Worm (Caenorhabditis elegans) whole organism, young adult: ENCODE data around the gene H12D21.10.

ENCODE experiments used
- T26A5.8 ChIP-seq: sonication (generic microtip); optimal IDR thresholded peaks from 2 replicates; lab custom pipeline; 2016; ENCODE audit warnings: missing genetic modification characterization, missing compliant biosample characterization
- aptf-2 ChIP-seq: fragments of 200-800 bp; sonication (Bioruptor generic); conservative IDR thresholded peaks from 2 replicates; pipeline ENCODE4 v1.3.6; 2022; ENCODE audit warnings: missing genetic modification reagents, missing genetic modification characterization, missing compliant biosample characterization
- attf-5 ChIP-seq: fragments of 200-800 bp; sonication (Bioruptor generic); optimal IDR thresholded peaks from 2 replicates; lab custom pipeline; 2018; ENCODE audit warnings: mild to moderate bottlenecking, missing genetic modification characterization, missing compliant biosample characterization
- bed-2 ChIP-seq: fragments of 200-800 bp; sonication (Bioruptor generic); IDR thresholded peaks from 2 replicates; pipeline ENCODE4 v1.3.6; 2022; ENCODE audit warnings: missing genetic modification reagents, missing genetic modification characterization, missing compliant biosample characterization
- cebp-2 ChIP-seq: fragments of 200-800 bp; sonication (Bioruptor generic); IDR thresholded peaks from 2 replicates; pipeline ENCODE4 v1.3.6; 2022; ENCODE audit warnings: missing genetic modification characterization, missing compliant biosample characterization
- ceh-40 ChIP-seq: fragments of 200-800 bp; sonication (Bioruptor generic); IDR thresholded peaks from 2 replicates; pipeline ENCODE4 v1.3.6; 2022; ENCODE audit warnings: missing genetic modification characterization, missing compliant biosample characterization
- fkh-3 ChIP-seq: sonication (generic microtip); optimal IDR thresholded peaks from 2 replicates; lab custom pipeline; 2016; ENCODE audit warnings: mild to moderate bottlenecking, missing genetic modification characterization, missing compliant biosample characterization
- lin-35 ChIP-seq, 3 experiments: fragments of 150-350 bp in 2 of 3; sonication (generic microtip) in 1 of 3; optimal IDR thresholded peaks; 2 replicates each; lab custom pipeline; 2014 to 2018; ENCODE audit warnings: missing biosample characterization in 3 of 3, missing genetic modification characterization in 3 of 3, missing genetic modification reagents in 3 of 3
- madf-3 ChIP-seq: fragments of 200-800 bp; sonication (Bioruptor generic); IDR thresholded peaks from 2 replicates; pipeline ENCODE4 v1.3.6; 2022; ENCODE audit warnings: missing genetic modification reagents, missing genetic modification characterization, missing compliant biosample characterization
- nhr-80 ChIP-seq: sonication (generic microtip); optimal IDR thresholded peaks from 2 replicates; lab custom pipeline; 2016; ENCODE audit warnings: missing genetic modification characterization, missing compliant biosample characterization
- pha-4 ChIP-seq: fragments of 150-350 bp; sonication (generic microtip); optimal IDR thresholded peaks from 2 replicates; lab custom pipeline; 2014; ENCODE audit warnings: missing biosample characterization, missing genetic modification reagents, missing genetic modification characterization
- snpc-4 ChIP-seq, 5 experiments: fragments of 150-350 bp in 1 of 5; sonication (generic microtip) in 4 of 5; optimal IDR thresholded peaks; 2 replicates each; lab custom pipeline; 2014 to 2018; ENCODE audit warnings: missing genetic modification characterization in 5 of 5, missing biosample characterization in 3 of 5, antibody characterized with exemption in 2 of 5, mild to moderate bottlenecking in 2 of 5, missing compliant biosample characterization in 2 of 5, missing genotype in 2 of 5, moderate library complexity in 2 of 5, missing genetic modification reagents in 1 of 5
- ztf-18 ChIP-seq: sonication (generic microtip); optimal IDR thresholded peaks from 2 replicates; lab custom pipeline; 2016; ENCODE audit warnings: missing genotype, mild to moderate bottlenecking, missing genetic modification characterization, missing compliant biosample characterization
- ztf-25 ChIP-seq: fragments of 200-800 bp; sonication (Bioruptor generic); IDR thresholded peaks from 2 replicates; pipeline ENCODE4 v1.3.6; 2022; ENCODE audit warnings: missing genetic modification reagents, missing genetic modification characterization, missing compliant biosample characterization

DNA sequence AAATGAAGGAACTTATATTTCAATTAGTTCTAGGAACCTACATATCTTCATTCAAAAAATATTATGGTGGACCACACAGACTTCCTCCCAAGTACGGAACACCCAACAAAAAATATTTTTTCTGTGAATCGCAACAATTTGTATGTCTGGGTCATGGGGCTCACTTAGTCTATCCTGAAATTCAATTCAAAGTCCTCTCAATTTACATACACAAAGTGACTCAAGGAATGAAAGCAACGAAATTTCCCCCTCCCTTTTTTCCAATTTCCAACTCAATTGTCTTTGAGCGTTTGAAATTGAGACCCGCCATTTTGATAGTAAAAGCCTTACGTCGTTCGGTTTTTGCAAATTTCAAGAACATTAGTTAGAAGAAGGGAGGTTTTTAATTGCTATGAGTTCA lies 40.2 kb upstream of the H12D21.10 start:
- TF ChIP-seq T26A5.8 (tag; lab: Kevin White, UChicago), result no peak
- no peak for TF ChIP-seq fkh-3 (tag; lab: Kevin White, UChicago)
- TF ChIP-seq nhr-80 (tag; lab: Kevin White, UChicago), result no peak
- TF ChIP-seq madf-3, result no peak
- no peak for TF ChIP-seq pha-4
- TF ChIP-seq ztf-18 (tag; lab: Kevin White, UChicago), result no peak
- no peak for TF ChIP-seq lin-35 (GFP tag; optimal IDR thresholded peaks at IDR 0.05; lab: Kevin White, UChicago)
- TF ChIP-seq aptf-2, result no peak
- TF ChIP-seq ceh-40 (GFP tag; lab: Robert Waterston, UW), result no peak
- no peak for TF ChIP-seq bed-2 (GFP tag; lab: Robert Waterston, UW)
- TF ChIP-seq ztf-25 (GFP tag; lab: Robert Waterston, UW), result no peak
- no peak for TF ChIP-seq attf-5 (GFP tag; lab: Kevin White, UChicago)
- TF ChIP-seq cebp-2 (GFP tag; lab: Robert Waterston, UW), result no peak
- no peak for TF ChIP-seq snpc-4 (GFP tag; optimal IDR thresholded peaks at IDR 0.05; lab: Kevin White, UChicago)
- no peak for TF ChIP-seq snpc-4 (tag; optimal IDR thresholded peaks at IDR 0.05; lab: Kevin White, UChicago)
